Fruit fly (Drosophila melanogaster) whole organism, embryonic: ENCODE results near the gene PIG-L.

Experiments
- ATbp ChIP-seq: fragments of 200-800 bp; sonication (Bioruptor generic); optimal IDR thresholded peaks from 2 replicates; lab custom pipeline; 2017; ENCODE audit warnings: missing biosample characterization, mild to moderate bottlenecking, missing genetic modification characterization, missing genetic modification reagents
- Adf1 ChIP-seq: fragments of 200-800 bp; sonication (Bioruptor generic); IDR thresholded peaks from 2 replicates; pipeline ENCODE4 v1.3.6; 2022; ENCODE audit warnings: missing biosample characterization, missing genetic modification characterization
- CG11560 ChIP-seq: fragments of 200-800 bp; sonication (Bioruptor generic); IDR thresholded peaks from 3 replicates; pipeline ENCODE4 v1.3.6; 2022; ENCODE audit warnings: missing biosample characterization, missing genetic modification characterization
- CG12219 ChIP-seq: fragments of 200-800 bp; sonication (Bioruptor generic); optimal IDR thresholded peaks from 3 replicates; lab custom pipeline; 2018; ENCODE audit warnings: missing biosample characterization, mild to moderate bottlenecking, missing genetic modification characterization
- CG12769 ChIP-seq: fragments of 200-800 bp; sonication (Bioruptor generic); optimal IDR thresholded peaks from 2 replicates; lab custom pipeline; 2019; ENCODE audit warnings: missing biosample characterization, mild to moderate bottlenecking, missing genetic modification characterization, moderate library complexity
- CG12942 ChIP-seq: fragments of 200-800 bp; sonication (Bioruptor generic); optimal IDR thresholded peaks from 3 replicates; lab custom pipeline; 2016; ENCODE audit warnings: missing biosample characterization, missing genetic modification characterization
- CG13287 ChIP-seq: fragments of 200-800 bp; sonication (Bioruptor generic); IDR thresholded peaks from 2 replicates; pipeline ENCODE4 v1.3.6; 2022; ENCODE audit warnings: missing biosample characterization, missing genetic modification characterization; ENCODE audit not compliant: partially characterized antibody
- CG13624 ChIP-seq: fragments of 200-800 bp; sonication (Bioruptor generic); optimal IDR thresholded peaks from 2 replicates; lab custom pipeline; 2016; ENCODE audit warnings: missing biosample characterization, missing genetic modification characterization
- CG14441 ChIP-seq: fragments of 200-800 bp; sonication (Bioruptor generic); IDR thresholded peaks from 2 replicates; pipeline ENCODE4 v1.3.6; 2022; ENCODE audit warnings: missing biosample characterization, missing genetic modification characterization
- CG1602 ChIP-seq: fragments of 200-800 bp; sonication (Bioruptor generic); optimal IDR thresholded peaks from 3 replicates; lab custom pipeline; 2016; ENCODE audit warnings: missing biosample characterization, missing genetic modification characterization
- CG16813 ChIP-seq: fragments of 200-800 bp; sonication (Bioruptor generic); IDR thresholded peaks from 3 replicates; pipeline ENCODE4 v1.3.6; 2022; ENCODE audit warnings: missing biosample characterization, missing genetic modification characterization; ENCODE audit not compliant: partially characterized antibody
- CG17359 ChIP-seq: fragments of 200-800 bp; sonication (Bioruptor generic); optimal IDR thresholded peaks from 3 replicates; lab custom pipeline; 2018; ENCODE audit warnings: missing biosample characterization, mild to moderate bottlenecking, missing genetic modification characterization, moderate library complexity
- CG2199 ChIP-seq: fragments of 200-800 bp; sonication (Bioruptor generic); IDR thresholded peaks from 3 replicates; pipeline ENCODE4 v1.3.6; 2022; ENCODE audit warnings: missing biosample characterization, missing genetic modification characterization
- CG3163 ChIP-seq: fragments of 200-800 bp; sonication (Bioruptor generic); optimal IDR thresholded peaks from 3 replicates; lab custom pipeline; 2016; ENCODE audit warnings: missing biosample characterization, missing genetic modification characterization
- CG3407 ChIP-seq: fragments of 200-800 bp; sonication (Bioruptor generic); optimal IDR thresholded peaks from 2 replicates; lab custom pipeline; 2018; ENCODE audit warnings: missing biosample characterization, mild to moderate bottlenecking, missing genetic modification characterization
- CG4820 ChIP-seq: fragments of 200-800 bp; sonication (Bioruptor generic); optimal IDR thresholded peaks from 3 replicates; lab custom pipeline; 2016; ENCODE audit warnings: missing biosample characterization, missing genetic modification characterization
- CG6175 ChIP-seq: fragments of 200-800 bp; sonication (Bioruptor generic); IDR thresholded peaks from 3 replicates; pipeline ENCODE4 v1.3.6; 2022; ENCODE audit warnings: missing biosample characterization, missing genetic modification characterization
- CG6272 ChIP-seq: fragments of 200-800 bp; sonication (Bioruptor generic); IDR thresholded peaks from 2 replicates; pipeline ENCODE4 v1.3.6; 2022; ENCODE audit warnings: missing biosample characterization, missing genetic modification characterization
- CG7987 ChIP-seq: fragments of 200-800 bp; sonication (Bioruptor generic); optimal IDR thresholded peaks from 2 replicates; lab custom pipeline; 2018; ENCODE audit warnings: missing biosample characterization, mild to moderate bottlenecking, missing genetic modification characterization, moderate library complexity
- Dad ChIP-seq: fragments of 200-800 bp; sonication (Bioruptor generic); optimal IDR thresholded peaks from 3 replicates; lab custom pipeline; 2016; ENCODE audit warnings: missing biosample characterization, missing genetic modification characterization
- Dip3 ChIP-seq: fragments of 200-800 bp; sonication (Bioruptor generic); optimal IDR thresholded peaks from 3 replicates; lab custom pipeline; 2016; ENCODE audit warnings: missing biosample characterization, missing genetic modification characterization
- Dp ChIP-seq: fragments of 200-800 bp; sonication (Bioruptor generic); optimal IDR thresholded peaks from 2 replicates; lab custom pipeline; 2018; ENCODE audit warnings: missing biosample characterization, mild to moderate bottlenecking, missing genetic modification characterization, moderate library complexity
- E2f2 ChIP-seq: fragments of 200-800 bp; sonication (Bioruptor generic); IDR thresholded peaks from 2 replicates; pipeline ENCODE4 v1.3.6; 2022; ENCODE audit warnings: missing biosample characterization, missing genetic modification characterization
- ERR ChIP-seq: fragments of 200-800 bp; sonication (Bioruptor generic); optimal IDR thresholded peaks from 2 replicates; lab custom pipeline; 2016; ENCODE audit warnings: missing biosample characterization, missing genetic modification characterization
- Eip74EF ChIP-seq, 2 experiments: fragments of 200-800 bp in 1 of 2; fragments of >200 bp in 1 of 2; sonication (Bioruptor generic) in 1 of 2; optimal IDR thresholded peaks; 2 replicates each; lab custom pipeline; 2017 to 2019; ENCODE audit warnings: missing biosample characterization in 2 of 2, missing genetic modification characterization in 2 of 2, mild to moderate bottlenecking in 1 of 2, moderate library complexity in 1 of 2
- Hmx ChIP-seq: fragments of 200-800 bp; sonication (Bioruptor generic); optimal IDR thresholded peaks from 2 replicates; lab custom pipeline; 2016; ENCODE audit warnings: missing biosample characterization, missing genetic modification characterization
- Hsf ChIP-seq: fragments of 200-800 bp; sonication (Bioruptor generic); optimal IDR thresholded peaks from 3 replicates; lab custom pipeline; 2016; ENCODE audit warnings: missing biosample characterization, missing genetic modification characterization
- MESR4 ChIP-seq: fragments of 200-800 bp; sonication (Bioruptor generic); optimal IDR thresholded peaks from 2 replicates; lab custom pipeline; 2018; ENCODE audit warnings: missing biosample characterization, mild to moderate bottlenecking, missing genetic modification characterization, moderate library complexity
- NC2α ChIP-seq: fragments of 200-800 bp; sonication (Bioruptor generic); optimal IDR thresholded peaks from 2 replicates; lab custom pipeline; 2016; ENCODE audit warnings: missing biosample characterization, missing genetic modification characterization
- Taf1 ChIP-seq: fragments of 200-800 bp; sonication (Bioruptor generic); IDR thresholded peaks from 2 replicates; pipeline ENCODE4 v1.3.6; 2022; ENCODE audit warnings: missing biosample characterization, missing genetic modification characterization
- Trl ChIP-seq, 3 experiments: fragments of >200 bp in 2 of 3; fragments of 200-800 bp in 1 of 3; sonication (Bioruptor generic) in 1 of 3; optimal IDR thresholded peaks; 2 replicates in 1 of 3; 3 replicates in 2 of 3; lab custom pipeline; 2016 to 2017; ENCODE audit warnings: missing biosample characterization in 1 of 3, missing genetic modification characterization in 1 of 3
- ac ChIP-seq: fragments of 200-800 bp; sonication (Bioruptor generic); optimal IDR thresholded peaks from 3 replicates; lab custom pipeline; 2017; ENCODE audit warnings: missing biosample characterization, mild to moderate bottlenecking, missing genetic modification characterization
- amos ChIP-seq: fragments of 200-800 bp; sonication (Bioruptor generic); IDR thresholded peaks from 2 replicates; pipeline ENCODE4 v1.3.6; 2022; ENCODE audit warnings: missing biosample characterization, missing genetic modification characterization; ENCODE audit not compliant: partially characterized antibody
- bsh ChIP-seq, 2 experiments: fragments of 200-800 bp; sonication (Bioruptor generic); optimal IDR thresholded peaks; 2 replicates each; lab custom pipeline; 2017 to 2018; ENCODE audit warnings: mild to moderate bottlenecking in 2 of 2, missing biosample characterization in 2 of 2, missing genetic modification characterization in 2 of 2, moderate library complexity in 1 of 2
- chn ChIP-seq: fragments of 200-800 bp; sonication (Bioruptor generic); optimal IDR thresholded peaks from 2 replicates; lab custom pipeline; 2016; ENCODE audit warnings: missing biosample characterization, missing genetic modification characterization
- ems ChIP-seq: fragments of 200-800 bp; sonication (Bioruptor generic); optimal IDR thresholded peaks from 3 replicates; lab custom pipeline; 2016; ENCODE audit warnings: missing biosample characterization, missing genetic modification characterization
- ewg ChIP-seq: fragments of 200-800 bp; sonication (Bioruptor generic); optimal IDR thresholded peaks from 3 replicates; lab custom pipeline; 2017; ENCODE audit warnings: mild to moderate bottlenecking, missing biosample characterization, missing genetic modification reagents, missing genetic modification characterization
- insv ChIP-seq, 2 experiments: fragments of 200-800 bp; sonication (Bioruptor generic); optimal IDR thresholded peaks; 3 replicates each; lab custom pipeline; 2016 to 2018; ENCODE audit warnings: missing biosample characterization in 2 of 2, missing genetic modification characterization in 2 of 2
- jing ChIP-seq: fragments of 200-800 bp; sonication (Bioruptor generic); optimal IDR thresholded peaks from 2 replicates; lab custom pipeline; 2018; ENCODE audit warnings: missing biosample characterization, mild to moderate bottlenecking, missing genetic modification characterization
- kay ChIP-seq: fragments of 200-800 bp; sonication (Bioruptor generic); optimal IDR thresholded peaks from 2 replicates; lab custom pipeline; 2016; ENCODE audit warnings: missing biosample characterization, missing genetic modification characterization
- ken ChIP-seq: fragments of 200-800 bp; sonication (Bioruptor generic); IDR thresholded peaks from 3 replicates; pipeline ENCODE4 v1.3.6; 2022; ENCODE audit warnings: missing biosample characterization, missing genetic modification characterization
- odd ChIP-seq: fragments of 200-800 bp; sonication (Bioruptor generic); optimal IDR thresholded peaks from 2 replicates; lab custom pipeline; 2017; ENCODE audit warnings: missing biosample characterization, mild to moderate bottlenecking, missing genetic modification characterization
- prd ChIP-seq, 3 experiments: fragments of >200 bp in 2 of 3; fragments of 200-800 bp in 1 of 3; sonication (Bioruptor generic) in 1 of 3; optimal IDR thresholded peaks in 2 of 3; IDR thresholded peaks in 1 of 3; 2 replicates in 2 of 3; 3 replicates in 1 of 3; pipeline versions ENCODE4 v1.3.6 to Lab custom; 2017 to 2022; ENCODE audit warnings: missing biosample characterization in 1 of 3, missing genetic modification characterization in 1 of 3
- row ChIP-seq: fragments of 200-800 bp; sonication (Bioruptor generic); IDR thresholded peaks from 3 replicates; pipeline ENCODE4 v1.3.6; 2022; ENCODE audit warnings: missing biosample characterization, missing genetic modification characterization
- sna ChIP-seq: fragments of 200-800 bp; sonication (Bioruptor generic); IDR thresholded peaks from 2 replicates; pipeline ENCODE4 v1.3.6; 2022; ENCODE audit warnings: missing biosample characterization, missing genetic modification characterization; ENCODE audit not compliant: partially characterized antibody
- tap ChIP-seq: fragments of 200-800 bp; optimal IDR thresholded peaks from 3 replicates; lab custom pipeline; 2019; ENCODE audit warnings: missing biosample characterization, mild to moderate bottlenecking, missing genetic modification characterization, moderate library complexity
- twi ChIP-seq: fragments of 200-800 bp; optimal IDR thresholded peaks from 2 replicates; lab custom pipeline; 2019; ENCODE audit warnings: missing biosample characterization, mild to moderate bottlenecking, missing genetic modification characterization, moderate library complexity
- vfl ChIP-seq: fragments of 200-800 bp; sonication (Bioruptor generic); optimal IDR thresholded peaks from 2 replicates; lab custom pipeline; 2016; ENCODE audit warnings: missing biosample characterization, missing genetic modification characterization

The PIG-L gene

DNA sequence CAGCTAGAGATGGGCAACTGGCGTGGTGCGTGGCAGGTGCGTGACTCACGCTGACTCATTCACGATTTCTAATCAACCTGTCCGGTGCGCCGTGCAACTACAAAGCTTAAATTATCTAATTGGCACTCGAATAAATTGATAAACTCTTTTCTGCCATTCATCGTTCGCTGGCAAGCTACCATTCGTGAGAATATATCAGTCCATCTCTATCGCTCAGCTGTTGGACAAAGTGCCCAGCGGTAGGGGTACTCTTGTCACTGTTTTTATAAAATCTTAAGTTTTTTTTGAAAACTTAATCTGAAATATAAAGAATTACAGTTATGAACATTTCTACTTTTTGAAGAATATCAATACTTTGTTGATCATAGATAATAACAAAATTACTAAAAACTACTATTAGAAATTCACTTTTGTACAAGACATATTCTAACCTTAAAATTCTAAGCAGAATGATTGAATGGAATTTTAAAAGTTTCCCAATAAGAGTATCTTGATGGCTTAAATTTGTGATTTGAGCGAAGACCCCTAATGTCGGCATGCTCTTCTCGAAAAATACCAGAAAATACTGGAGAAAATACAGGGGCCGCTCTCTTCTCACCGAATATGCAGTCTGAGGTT, at the start of gene PIG-L, which contains the start of gene psidin (continued):
- TF ChIP-seq Eip74EF (GFP tag; optimal IDR thresholded peaks at IDR 0.05; lab: Kevin White, UChicago) (no peak), CG7987 (GFP tag; lab: Kevin White, UChicago) (no peak), CG6175 (GFP tag; lab: Robert Waterston, UW) (peak; percentile 97), sna (GFP tag; lab: Robert Waterston, UW) (peak; percentile 97), Dip3 (GFP tag; lab: Kevin White, UChicago) (peak; percentile 38), CG3163 (peak; percentile 15), CG2199 (GFP tag; lab: Robert Waterston, UW) (0 out of 3 replicates have a peak, but pooled peaks have one; percentile 47), CG1602 (GFP tag; lab: Kevin White, UChicago) (peak; percentile 86), Hmx (GFP tag; lab: Kevin White, UChicago) (no peak), Hsf (GFP tag; lab: Kevin White, UChicago) (peak; percentile 89), prd (optimal IDR thresholded peaks at IDR 0.05; lab: Kevin White, UChicago) (no peak), prd (GFP tag; IDR thresholded peaks at IDR 0.05; lab: Robert Waterston, UW) (peak; percentile 84; the same call in 2 of the 3 replicates), CG12219 (GFP tag; lab: Kevin White, UChicago) (peak; percentile 47), ATbp (GFP tag; lab: Kevin White, UChicago) (peak; percentile 18), Dad (GFP tag; lab: Kevin White, UChicago) (peak; percentile 56), CG17359 (peak; percentile 57), CG13624 (GFP tag; lab: Kevin White, UChicago) (peak; percentile 81), kay (peak; percentile 46), tap (tag; lab: Kevin White, UChicago) (no peak), ems (GFP tag; lab: Kevin White, UChicago) (peak; percentile 77), ERR (GFP tag; lab: Kevin White, UChicago) (peak; percentile 11), CG11560 (peak; percentile 79), CG14441 (peak; percentile 72), bsh (GFP tag; optimal IDR thresholded peaks at IDR 0.05; lab: Kevin White, UChicago) (peak in 1 of 2 experiments; percentile 80), ac (GFP tag; lab: Kevin White, UChicago) (no peak), odd (GFP tag; lab: Kevin White, UChicago) (peak; percentile 74), MESR4 (GFP tag; lab: Kevin White, UChicago) (no peak), CG12942 (GFP tag; lab: Kevin White, UChicago) (peak; percentile 80), CG12769 (tag; lab: Kevin White, UChicago) (no peak), jing (GFP tag; lab: Kevin White, UChicago) (peak; percentile 60), twi (peak; percentile 82), CG13287 (GFP tag; lab: Robert Waterston, UW) (peak; percentile 96), Trl (optimal IDR thresholded peaks at IDR 0.05; lab: Kevin White, UChicago) (peak in 1 of 2 experiments; percentile 14), Trl (GFP tag; optimal IDR thresholded peaks at IDR 0.05; lab: Kevin White, UChicago) (peak; percentile 71), Adf1 (peak; percentile 47; the same call in 1 of the 2 replicates), E2f2 (GFP tag; lab: Robert Waterston, UW) (peak; percentile 48; the same call in 1 of the 2 replicates), CG4820 (GFP tag; lab: Kevin White, UChicago) (peak; percentile 67), NC2α (GFP tag; lab: Kevin White, UChicago) (peak; percentile 12), ewg (peak; percentile 48), ken (GFP tag; lab: Robert Waterston, UW) (peak; percentile 77), CG3407 (peak; percentile 63), CG6272 (GFP tag; lab: Robert Waterston, UW) (peak; percentile 60), amos (GFP tag; lab: Robert Waterston, UW) (peak; percentile 92), Dp (GFP tag; lab: Kevin White, UChicago) (peak; percentile 5), Taf1 (GFP tag; lab: Robert Waterston, UW) (peak; percentile 5; the same call in 1 of the 2 replicates), insv (GFP tag; optimal IDR thresholded peaks at IDR 0.05; lab: Kevin White, UChicago) (peak; percentile 83 to 98), chn (peak; percentile 84), row (GFP tag; lab: Robert Waterston, UW) (peak; percentile 94), vfl (GFP tag; lab: Kevin White, UChicago) (peak; percentile 46), CG16813 (GFP tag; lab: Robert Waterston, UW) (peak; percentile 97)
